Worm (Caenorhabditis elegans): ENCODE measurements around the gene F02C12.3.

DNA sequence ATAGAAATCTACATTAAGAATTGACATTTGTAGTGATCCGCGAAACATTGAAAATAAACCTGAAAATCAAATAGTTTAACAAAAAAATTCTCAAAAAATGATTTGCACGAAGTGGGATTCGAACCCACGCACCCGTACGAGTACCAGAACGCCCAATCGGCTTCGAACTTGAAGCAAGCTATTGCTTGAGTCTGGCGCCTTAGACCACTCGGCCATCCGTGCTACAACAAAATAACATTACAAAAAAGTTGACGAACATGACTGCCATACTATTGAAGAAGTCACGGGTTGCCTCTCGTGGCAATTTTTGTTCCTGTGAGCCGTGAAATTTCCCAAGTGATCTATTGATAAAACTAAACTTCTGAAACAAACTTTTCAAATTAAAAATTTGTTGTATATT, 46.5 kb downstream of the F02C12.3 start:
- TF ChIP-seq F57C9.4 (tag; optimal IDR thresholded peaks at IDR 0.05) (no peak), lir-1 (GFP tag; conservative IDR thresholded peaks at IDR 0.05) (no peak), attf-6 (GFP tag; IDR thresholded peaks at IDR 0.05) (no peak), hlh-26 (GFP tag; conservative IDR thresholded peaks at IDR 0.05) (no peak), B0019.2 (GFP tag; conservative IDR thresholded peaks at IDR 0.05) (no peak)
